Worm (Caenorhabditis elegans): ENCODE measurements around the gene pssy-1.
A peak's percentile ranks its signal among the peaks of the same experiment; 100 is the strongest.

The pssy-1 gene

ce11 chrX:9941379-9941778, 24.0 kb upstream of the pssy-1 start:
- TF ChIP-seq unc-30 (tag; optimal IDR thresholded peaks at IDR 0.05) (no peak), ztf-11 (tag; optimal IDR thresholded peaks at IDR 0.05) (peak in 1 of 2 experiments; percentile 31), nhr-90 (tag; optimal IDR thresholded peaks at IDR 0.05; ENCODE audit: poor library complexity) (peak; percentile 11), nhr-71 (tag; optimal IDR thresholded peaks at IDR 0.05) (no peak), C34B4.2 (tag; optimal IDR thresholded peaks at IDR 0.05) (no peak), mep-1 (tag; optimal IDR thresholded peaks at IDR 0.05) (peak; percentile 2), nhr-12 (tag; optimal IDR thresholded peaks at IDR 0.05) (no peak), snu-23 (GFP tag; optimal IDR thresholded peaks at IDR 0.05) (peak; percentile 29), blmp-1 (tag; optimal IDR thresholded peaks at IDR 0.05) (peak; percentile 51), ztf-4 (tag; optimal IDR thresholded peaks at IDR 0.05) (no peak)

ce11 chrX:9948528-9948927, 16.9 kb upstream of the pssy-1 start:
- TF ChIP-seq lir-3 (tag; optimal IDR thresholded peaks at IDR 0.05; ENCODE audit: poor library complexity) (no peak), efl-1 (optimal IDR thresholded peaks at IDR 0.05) (no peak), efl-1 (GFP tag; optimal IDR thresholded peaks at IDR 0.05 in 1 of 2) (peak in 1 of 2 experiments; percentile 35)

ce11 chrX:9948963-9949362, 16.4 kb upstream of the pssy-1 start, which contains the start of gene nas-37:
Gene nas-37 (minus strand): TSS chrX:9949063.
- TF ChIP-seq unc-98 (GFP tag; IDR thresholded peaks at IDR 0.05) (no peak), blmp-1 (tag; optimal IDR thresholded peaks at IDR 0.05) (peak; percentile 58), ztf-4 (tag; optimal IDR thresholded peaks at IDR 0.05) (no peak), vab-15 (tag; optimal IDR thresholded peaks at IDR 0.05) (no peak)

- TF ChIP-seq C16A3.4 (tag; optimal IDR thresholded peaks at IDR 0.05) = no peak
- TF ChIP-seq sox-4 (tag; optimal IDR thresholded peaks at IDR 0.05) = peak; percentile 16
- TF ChIP-seq ceh-63 (GFP tag; optimal IDR thresholded peaks at IDR 0.05) = no peak
- TF ChIP-seq dpl-1 (GFP tag; optimal IDR thresholded peaks at IDR 0.05) = no peak
- no peak for TF ChIP-seq nhr-90 (tag; optimal IDR thresholded peaks at IDR 0.05; ENCODE audit: poor library complexity)
- no peak for TF ChIP-seq pax-3 (tag; optimal IDR thresholded peaks at IDR 0.05)
- peak; percentile 23 for TF ChIP-seq nhr-71 (tag; optimal IDR thresholded peaks at IDR 0.05)
- no peak for TF ChIP-seq nhr-85 (tag)
- TF ChIP-seq C34B4.2 (tag; optimal IDR thresholded peaks at IDR 0.05) = no peak
- TF ChIP-seq lin-14 (GFP tag; optimal IDR thresholded peaks at IDR 0.05) = peak; percentile 41
- TF ChIP-seq elt-3 (tag; optimal IDR thresholded peaks at IDR 0.05) = peak in 1 of 6 experiments; percentile 8
- TF ChIP-seq snpc-4 (tag; optimal IDR thresholded peaks at IDR 0.05) = no peak
- TF ChIP-seq F16B12.6 (tag; optimal IDR thresholded peaks at IDR 0.05) = no peak
- TF ChIP-seq grh-1 (GFP tag; IDR thresholded peaks at IDR 0.05) = no peak
- no peak for TF ChIP-seq hpl-2 (GFP tag; optimal IDR thresholded peaks at IDR 0.05)
- peak; percentile 8 for TF ChIP-seq rnt-1 (tag; optimal IDR thresholded peaks at IDR 0.05)
- TF ChIP-seq efl-1 (optimal IDR thresholded peaks at IDR 0.05) = no peak
- no peak for TF ChIP-seq efl-1 (GFP tag; optimal IDR thresholded peaks at IDR 0.05 in 1 of 2)
- TF ChIP-seq nhr-47 (tag; optimal IDR thresholded peaks at IDR 0.05) = no peak
These were observed 10.8 kb upstream of the pssy-1 start, which contains the start of gene cysl-1 for ce11 chrX:9954483-9955041. Gene cysl-1 (minus strand): TSS chrX:9954533.

- TF ChIP-seq sox-4 (tag; optimal IDR thresholded peaks at IDR 0.05) = no peak
- no peak for TF ChIP-seq dsc-1 (tag; optimal IDR thresholded peaks at IDR 0.05)
- no peak for TF ChIP-seq lin-39 (tag; optimal IDR thresholded peaks at IDR 0.05)
- TF ChIP-seq tlp-1 (tag; optimal IDR thresholded peaks at IDR 0.05) = no peak
- TF ChIP-seq ztf-11 (tag; optimal IDR thresholded peaks at IDR 0.05) = no peak
- TF ChIP-seq nhr-47 (tag; optimal IDR thresholded peaks at IDR 0.05) = no peak
- TF ChIP-seq ama-1 (optimal IDR thresholded peaks at IDR 0.05) = no peak
- TF ChIP-seq snpc-4 (tag; optimal IDR thresholded peaks at IDR 0.05) = no peak
- TF ChIP-seq grh-1 (GFP tag; IDR thresholded peaks at IDR 0.05) = no peak
These were observed 9.3 kb upstream of the pssy-1 start for ce11 chrX:9956052-9956451.

Measured in whole organism, L1 larva.